Fruit fly (Drosophila melanogaster) whole organism: ENCODE data around the gene Gr93d.

ENCODE experiments used
- CG8478 ChIP-seq: fragments of >200 bp; optimal IDR thresholded peaks from 2 replicates; lab custom pipeline; 2018; ENCODE audit warnings: inconsistent platforms
- Dll ChIP-seq: fragments of >200 bp; optimal IDR thresholded peaks from 2 replicates; lab custom pipeline; 2017
- EcR ChIP-seq, 2 experiments: fragments of >200 bp; optimal IDR thresholded peaks; 2 replicates each; lab custom pipeline; 2017; ENCODE audit warnings: missing biosample characterization in 2 of 2, missing genetic modification characterization in 2 of 2, missing genetic modification reagents in 2 of 2
- pan ChIP-seq: fragments of >200 bp; optimal IDR thresholded peaks from 2 replicates; lab custom pipeline; 2017
- psq ChIP-seq: fragments of >200 bp; optimal IDR thresholded peaks from 2 replicates; lab custom pipeline; 2017
- usp ChIP-seq: fragments of >200 bp; optimal IDR thresholded peaks from 2 replicates; lab custom pipeline; 2017; ENCODE audit warnings: missing biosample characterization, missing genetic modification characterization, mixed read lengths

Gr93d gene

dm6 chr3R:21828785-21829486 is 17.5 kb downstream of the Gr93d start:
- no peak for TF ChIP-seq EcR (GFP tag; optimal IDR thresholded peaks at IDR 0.05; lab: Kevin White, UChicago)
- no peak for TF ChIP-seq usp
- TF ChIP-seq pan: no peak
- TF ChIP-seq CG8478 (lab: Kevin White, UChicago): no peak
- TF ChIP-seq psq (lab: Kevin White, UChicago): no peak
- no peak for TF ChIP-seq Dll (lab: Kevin White, UChicago)

- TF ChIP-seq CG8478 (lab: Kevin White, UChicago) (no peak), EcR (GFP tag; optimal IDR thresholded peaks at IDR 0.05; lab: Kevin White, UChicago) (no peak), pan (peak; percentile 26), usp (no peak), psq (lab: Kevin White, UChicago) (no peak), Dll (lab: Kevin White, UChicago) (no peak)
Observed at dm6 chr3R:21828040-21828526, 18.4 kb downstream of the Gr93d start.

- TF ChIP-seq pan: peak; percentile 81
- no peak for TF ChIP-seq psq (lab: Kevin White, UChicago)
- peak in 1 of 2 experiments; percentile 10 for TF ChIP-seq EcR (GFP tag; optimal IDR thresholded peaks at IDR 0.05; lab: Kevin White, UChicago)
Observed at dm6 chr3R:21827453-21828039, 18.9 kb downstream of the Gr93d start.

dm6 chr3R:21825775-21826558 is 20.5 kb downstream of the Gr93d start:
- no peak for TF ChIP-seq pan
- no peak for TF ChIP-seq psq (lab: Kevin White, UChicago)
- no peak for TF ChIP-seq usp
- TF ChIP-seq EcR (GFP tag; optimal IDR thresholded peaks at IDR 0.05; lab: Kevin White, UChicago): no peak
- TF ChIP-seq Dll (lab: Kevin White, UChicago): no peak
- no peak for TF ChIP-seq CG8478 (lab: Kevin White, UChicago)

- TF ChIP-seq psq (lab: Kevin White, UChicago): no peak
- TF ChIP-seq EcR (GFP tag; optimal IDR thresholded peaks at IDR 0.05; lab: Kevin White, UChicago): no peak
- TF ChIP-seq CG8478 (lab: Kevin White, UChicago): no peak
- TF ChIP-seq usp: no peak
- no peak for TF ChIP-seq Dll (lab: Kevin White, UChicago)
- no peak for TF ChIP-seq pan
Observed at dm6 chr3R:21825140-21825539, 21.3 kb downstream of the Gr93d start.

dm6 chr3R:21824407-21825006 is 22.0 kb downstream of the Gr93d start:
- TF ChIP-seq Dll (lab: Kevin White, UChicago) (no peak), pan (no peak), CG8478 (lab: Kevin White, UChicago) (no peak), psq (lab: Kevin White, UChicago) (no peak), usp (no peak), EcR (GFP tag; optimal IDR thresholded peaks at IDR 0.05; lab: Kevin White, UChicago) (no peak)

- TF ChIP-seq usp (no peak), psq (lab: Kevin White, UChicago) (no peak), pan (no peak), EcR (GFP tag; optimal IDR thresholded peaks at IDR 0.05; lab: Kevin White, UChicago) (no peak)
Observed at dm6 chr3R:21823699-21824406, 22.6 kb downstream of the Gr93d start.

- TF ChIP-seq CG8478 (lab: Kevin White, UChicago): no peak
- TF ChIP-seq psq (lab: Kevin White, UChicago): no peak
- TF ChIP-seq usp: no peak
- TF ChIP-seq Dll (lab: Kevin White, UChicago): no peak
- no peak for TF ChIP-seq pan
- TF ChIP-seq EcR (GFP tag; optimal IDR thresholded peaks at IDR 0.05; lab: Kevin White, UChicago): no peak
Observed at dm6 chr3R:21823076-21823475, 23.4 kb downstream of the Gr93d start.

- no peak for TF ChIP-seq Dll (lab: Kevin White, UChicago)
- no peak for TF ChIP-seq psq (lab: Kevin White, UChicago)
- TF ChIP-seq usp: no peak
- TF ChIP-seq CG8478 (lab: Kevin White, UChicago): no peak
- TF ChIP-seq pan: no peak
- no peak for TF ChIP-seq EcR (GFP tag; optimal IDR thresholded peaks at IDR 0.05; lab: Kevin White, UChicago)
Observed at dm6 chr3R:21822562-21822933, 23.9 kb downstream of the Gr93d start, which contains the start of gene CASK. TSS of gene CASK (minus strand) at chr3R:21822674.

dm6 chr3R:21821684-21822561 is 24.5 kb downstream of the Gr93d start:
- TF ChIP-seq CG8478 (lab: Kevin White, UChicago) (no peak), EcR (GFP tag; optimal IDR thresholded peaks at IDR 0.05; lab: Kevin White, UChicago) (no peak), pan (no peak), psq (lab: Kevin White, UChicago) (no peak), Dll (lab: Kevin White, UChicago) (no peak), usp (no peak)
